Fruit fly (Drosophila melanogaster) whole organism, embryonic: ENCODE results near the gene Arl5.

ENCODE experiments used
- Ada2b ChIP-seq: fragments of 200-800 bp; sonication (Bioruptor generic); IDR thresholded peaks from 2 replicates; pipeline ENCODE4 v1.3.6; 2022; ENCODE audit warnings: missing biosample characterization, missing genetic modification characterization
- Awh ChIP-seq: fragments of 200-800 bp; sonication (Bioruptor generic); IDR thresholded peaks from 2 replicates; pipeline ENCODE4, ENCODE4 v1.3.6; 2022; ENCODE audit warnings: missing biosample characterization, missing genetic modification characterization
- CG12236 ChIP-seq: fragments of 200-800 bp; sonication (Bioruptor generic); optimal IDR thresholded peaks from 2 replicates; lab custom pipeline; 2016; ENCODE audit warnings: missing biosample characterization, missing genetic modification characterization
- CG1603 ChIP-seq: fragments of 200-800 bp; sonication (Bioruptor generic); optimal IDR thresholded peaks from 2 replicates; lab custom pipeline; 2019; ENCODE audit warnings: missing biosample characterization, mild to moderate bottlenecking, missing genetic modification characterization, moderate library complexity
- CG16813 ChIP-seq: fragments of 200-800 bp; sonication (Bioruptor generic); IDR thresholded peaks from 3 replicates; pipeline ENCODE4 v1.3.6; 2022; ENCODE audit warnings: missing biosample characterization, missing genetic modification characterization; ENCODE audit not compliant: partially characterized antibody
- CG16863 ChIP-seq: fragments of 200-800 bp; sonication (Bioruptor generic); optimal IDR thresholded peaks from 3 replicates; lab custom pipeline; 2016; ENCODE audit warnings: missing biosample characterization, missing genetic modification characterization
- CG17568 ChIP-seq: fragments of 200-800 bp; sonication (Bioruptor generic); optimal IDR thresholded peaks from 2 replicates; lab custom pipeline; 2018; ENCODE audit warnings: missing biosample characterization, mild to moderate bottlenecking, missing genetic modification characterization, moderate library complexity
- CG17802 ChIP-seq: fragments of 200-800 bp; sonication (Bioruptor generic); optimal IDR thresholded peaks from 2 replicates; lab custom pipeline; 2018; ENCODE audit warnings: missing biosample characterization, mild to moderate bottlenecking, missing genetic modification characterization, moderate library complexity
- CG18011 ChIP-seq: fragments of 200-800 bp; sonication (Bioruptor generic); optimal IDR thresholded peaks from 2 replicates; lab custom pipeline; 2017; ENCODE audit warnings: missing biosample characterization, missing genetic modification characterization, mild to moderate bottlenecking, moderate library complexity, missing genotype
- CG2202 ChIP-seq: fragments of 200-800 bp; sonication (Bioruptor generic); optimal IDR thresholded peaks from 2 replicates; lab custom pipeline; 2018; ENCODE audit warnings: missing biosample characterization, mild to moderate bottlenecking, missing genetic modification characterization
- CG2712 ChIP-seq: fragments of 200-800 bp; optimal IDR thresholded peaks from 3 replicates; lab custom pipeline; 2019; ENCODE audit warnings: missing biosample characterization, mild to moderate bottlenecking, missing genetic modification characterization, moderate library complexity
- CG3065 ChIP-seq: fragments of 200-800 bp; sonication (Bioruptor generic); optimal IDR thresholded peaks from 2 replicates; lab custom pipeline; 2016; ENCODE audit warnings: missing biosample characterization, missing genetic modification characterization
- CG3407 ChIP-seq: fragments of 200-800 bp; sonication (Bioruptor generic); optimal IDR thresholded peaks from 2 replicates; lab custom pipeline; 2018; ENCODE audit warnings: missing biosample characterization, mild to moderate bottlenecking, missing genetic modification characterization
- CG4328 ChIP-seq: fragments of 200-800 bp; sonication (Bioruptor generic); optimal IDR thresholded peaks from 3 replicates; lab custom pipeline; 2017; ENCODE audit warnings: missing biosample characterization, missing genetic modification reagents, missing genetic modification characterization
- CG4360 ChIP-seq: fragments of 200-800 bp; sonication (Bioruptor generic); IDR thresholded peaks from 2 replicates; pipeline ENCODE4 v1.3.6; 2022; ENCODE audit warnings: missing biosample characterization, missing genetic modification characterization
- CG4707 ChIP-seq: fragments of 200-800 bp; sonication (Bioruptor generic); optimal IDR thresholded peaks from 2 replicates; lab custom pipeline; 2018; ENCODE audit warnings: missing biosample characterization, mild to moderate bottlenecking, missing genetic modification characterization, moderate library complexity
- CG5245 ChIP-seq: fragments of 200-800 bp; sonication (Bioruptor generic); optimal IDR thresholded peaks from 3 replicates; lab custom pipeline; 2016; ENCODE audit warnings: missing biosample characterization, missing genetic modification characterization
- CG6689 ChIP-seq: fragments of 200-800 bp; sonication (Bioruptor generic); IDR thresholded peaks from 2 replicates; pipeline ENCODE4 v1.3.6; 2022; ENCODE audit warnings: missing biosample characterization, missing genetic modification characterization
- CG8478 ChIP-seq: fragments of >200 bp; optimal IDR thresholded peaks from 2 replicates; lab custom pipeline; 2018
- CTCF ChIP-seq: fragments of 200-800 bp; sonication (Bioruptor generic); optimal IDR thresholded peaks from 2 replicates; lab custom pipeline; 2017; ENCODE audit warnings: missing biosample characterization, mild to moderate bottlenecking, missing genetic modification characterization, moderate library complexity
- Camta ChIP-seq: fragments of 200-800 bp; sonication (Bioruptor generic); optimal IDR thresholded peaks from 2 replicates; lab custom pipeline; 2016; ENCODE audit warnings: missing biosample characterization, missing genetic modification characterization
- D ChIP-seq, 2 experiments: fragments of 200-800 bp in 1 of 2; fragments of >200 bp in 1 of 2; sonication (Bioruptor generic) in 1 of 2; optimal IDR thresholded peaks; 2 replicates in 1 of 2; 3 replicates in 1 of 2; lab custom pipeline; 2017; ENCODE audit warnings: mild to moderate bottlenecking in 1 of 2, missing biosample characterization in 1 of 2, missing genetic modification characterization in 1 of 2, missing genetic modification reagents in 1 of 2
- Fer3 ChIP-seq: fragments of 200-800 bp; sonication (Bioruptor generic); optimal IDR thresholded peaks from 2 replicates; lab custom pipeline; 2018; ENCODE audit warnings: missing biosample characterization, mild to moderate bottlenecking, missing genetic modification characterization, moderate library complexity
- HmgD ChIP-seq: fragments of 200-800 bp; sonication (Bioruptor generic); optimal IDR thresholded peaks from 3 replicates; lab custom pipeline; 2016; ENCODE audit warnings: missing biosample characterization, missing genetic modification characterization
- MBD-R2 ChIP-seq: fragments of 200-800 bp; sonication (Bioruptor generic); IDR thresholded peaks from 2 replicates; pipeline ENCODE4 v1.3.6; 2022; ENCODE audit warnings: missing biosample characterization, missing genetic modification characterization
- Meics ChIP-seq: fragments of 200-800 bp; sonication (Bioruptor generic); optimal IDR thresholded peaks from 2 replicates; lab custom pipeline; 2017; ENCODE audit warnings: missing biosample characterization, mild to moderate bottlenecking, missing genetic modification characterization
- NK7.1 ChIP-seq: fragments of 200-800 bp; sonication (Bioruptor generic); optimal IDR thresholded peaks from 3 replicates; lab custom pipeline; 2016; ENCODE audit warnings: missing biosample characterization, missing genetic modification characterization
- Nf-YC ChIP-seq: fragments of 200-800 bp; optimal IDR thresholded peaks from 3 replicates; lab custom pipeline; 2019; ENCODE audit warnings: missing biosample characterization, mild to moderate bottlenecking, missing genetic modification characterization, moderate library complexity
- NfI ChIP-seq: fragments of 200-800 bp; sonication (Bioruptor generic); optimal IDR thresholded peaks from 3 replicates; lab custom pipeline; 2018; ENCODE audit warnings: missing biosample characterization, mild to moderate bottlenecking, missing genetic modification characterization, moderate library complexity
- Ssrp ChIP-seq: fragments of 200-800 bp; sonication (Bioruptor generic); optimal IDR thresholded peaks from 2 replicates; lab custom pipeline; 2018; ENCODE audit warnings: missing biosample characterization, mild to moderate bottlenecking, missing genetic modification characterization, moderate library complexity
- Tbp ChIP-seq: fragments of >200 bp; optimal IDR thresholded peaks from 2 replicates; lab custom pipeline; 2018; ENCODE audit warnings: missing biosample characterization, missing genetic modification characterization
- Xrp1 ChIP-seq: fragments of 200-800 bp; sonication (Bioruptor generic); IDR thresholded peaks from 2 replicates; pipeline ENCODE4 v1.3.6; 2022; ENCODE audit warnings: missing biosample characterization, missing genetic modification characterization
- ash1 ChIP-seq: fragments of 200-800 bp; sonication (Bioruptor generic); optimal IDR thresholded peaks from 2 replicates; lab custom pipeline; 2018; ENCODE audit warnings: missing biosample characterization, mild to moderate bottlenecking, missing genetic modification characterization
- bab2 ChIP-seq: fragments of 200-800 bp; sonication (Bioruptor generic); optimal IDR thresholded peaks from 2 replicates; lab custom pipeline; 2016; ENCODE audit warnings: missing biosample characterization, missing genetic modification characterization
- chif ChIP-seq, 2 experiments: fragments of 200-800 bp; sonication (Bioruptor generic); optimal IDR thresholded peaks; 3 replicates each; lab custom pipeline; 2016; ENCODE audit warnings: missing biosample characterization in 2 of 2, missing genetic modification characterization in 2 of 2
- ci ChIP-seq: fragments of 200-800 bp; sonication (Bioruptor generic); IDR thresholded peaks from 3 replicates; pipeline ENCODE4 v1.3.6; 2022; ENCODE audit warnings: missing biosample characterization, missing genetic modification characterization
- cwo ChIP-seq: fragments of 200-800 bp; sonication (Bioruptor generic); optimal IDR thresholded peaks from 3 replicates; lab custom pipeline; 2017; ENCODE audit warnings: missing biosample characterization, missing genetic modification characterization, mild to moderate bottlenecking, moderate library complexity, missing genetic modification reagents
- da ChIP-seq: fragments of 200-800 bp; sonication (Bioruptor generic); optimal IDR thresholded peaks from 2 replicates; lab custom pipeline; 2016; ENCODE audit warnings: missing biosample characterization, missing genetic modification characterization
- dimm ChIP-seq: fragments of 200-800 bp; sonication (Bioruptor generic); IDR thresholded peaks from 2 replicates; pipeline ENCODE4 v1.3.6; 2022; ENCODE audit warnings: missing biosample characterization, missing genetic modification characterization
- disco-r ChIP-seq: fragments of 200-800 bp; sonication (Bioruptor generic); optimal IDR thresholded peaks from 2 replicates; lab custom pipeline; 2016; ENCODE audit warnings: missing biosample characterization, missing genetic modification characterization
- dmrt11E ChIP-seq: fragments of 200-800 bp; sonication (Bioruptor generic); optimal IDR thresholded peaks from 3 replicates; lab custom pipeline; 2018; ENCODE audit warnings: missing biosample characterization, mild to moderate bottlenecking, missing genetic modification characterization, moderate library complexity
- gce ChIP-seq: fragments of 200-800 bp; sonication (Bioruptor generic); IDR thresholded peaks from 3 replicates; pipeline ENCODE4 v1.3.6; 2022; ENCODE audit warnings: missing biosample characterization, missing genetic modification characterization
- gro ChIP-seq: fragments of 200-800 bp; sonication (Bioruptor generic); optimal IDR thresholded peaks from 2 replicates; lab custom pipeline; 2016; ENCODE audit warnings: missing biosample characterization, missing genetic modification characterization
- jing ChIP-seq: fragments of 200-800 bp; sonication (Bioruptor generic); optimal IDR thresholded peaks from 2 replicates; lab custom pipeline; 2018; ENCODE audit warnings: missing biosample characterization, mild to moderate bottlenecking, missing genetic modification characterization
- lab ChIP-seq: fragments of 200-800 bp; sonication (Bioruptor generic); optimal IDR thresholded peaks from 3 replicates; lab custom pipeline; 2017; ENCODE audit warnings: missing biosample characterization, missing genetic modification characterization, mild to moderate bottlenecking, moderate library complexity, missing genetic modification reagents
- lola ChIP-seq, 3 experiments: fragments of >200 bp in 2 of 3; fragments of 200-800 bp in 1 of 3; sonication (Bioruptor generic) in 1 of 3; optimal IDR thresholded peaks; 2 replicates each; lab custom pipeline; 2017 to 2019; ENCODE audit warnings: missing biosample characterization in 3 of 3, missing genetic modification characterization in 3 of 3, mild to moderate bottlenecking in 1 of 3, moderate library complexity in 1 of 3
- nau ChIP-seq: fragments of 200-800 bp; sonication (Bioruptor generic); optimal IDR thresholded peaks from 3 replicates; lab custom pipeline; 2017; ENCODE audit warnings: missing biosample characterization, mild to moderate bottlenecking, missing genetic modification characterization, missing genetic modification reagents
- pho ChIP-seq: fragments of 200-800 bp; sonication (Bioruptor generic); optimal IDR thresholded peaks from 2 replicates; lab custom pipeline; 2016; ENCODE audit warnings: missing biosample characterization, missing genetic modification characterization
- stwl ChIP-seq: fragments of 200-800 bp; sonication (Bioruptor generic); optimal IDR thresholded peaks from 3 replicates; lab custom pipeline; 2018; ENCODE audit warnings: missing biosample characterization, mild to moderate bottlenecking, missing genetic modification characterization, moderate library complexity
- z ChIP-seq: fragments of 200-800 bp; sonication (Bioruptor generic); IDR thresholded peaks from 3 replicates; pipeline ENCODE4 v1.3.6; 2022; ENCODE audit warnings: missing biosample characterization, missing genetic modification characterization

Arl5 gene

dm6 chr3L:8315141-8315816, 15.6 kb upstream of the Arl5 start, which contains the start of gene Cpsf6 (continued):
- peak; percentile 62 for TF ChIP-seq HmgD (GFP tag; lab: Kevin White, UChicago)
- TF ChIP-seq CG16813 (GFP tag; lab: Robert Waterston, UW), result 0 out of 3 replicates have a peak, but pooled peaks have one; percentile 38
- TF ChIP-seq Ssrp (tag; lab: Kevin White, UChicago), result peak; percentile 56
- peak; percentile 67 for TF ChIP-seq Ada2b
- no peak for TF ChIP-seq dimm
- TF ChIP-seq dmrt11E (tag; lab: Kevin White, UChicago), result peak; percentile 66
- no peak for TF ChIP-seq nau
- no peak for TF ChIP-seq jing (GFP tag; lab: Kevin White, UChicago)
- no peak for TF ChIP-seq ash1 (GFP tag; lab: Kevin White, UChicago)
- no peak for TF ChIP-seq NK7.1 (GFP tag; lab: Kevin White, UChicago)
- TF ChIP-seq lola (GFP tag; optimal IDR thresholded peaks at IDR 0.05; lab: Kevin White, UChicago), result peak in 1 of 3 experiments; percentile 62
- peak; percentile 42 for TF ChIP-seq CG4328 (GFP tag; lab: Kevin White, UChicago)
- TF ChIP-seq stwl, result peak; percentile 60
- peak; percentile 87 for TF ChIP-seq CG1603
- TF ChIP-seq da (GFP tag; lab: Kevin White, UChicago), result no peak
- no peak for TF ChIP-seq cwo
- TF ChIP-seq bab2 (GFP tag; lab: Kevin White, UChicago), result no peak
- TF ChIP-seq CG4360 (GFP tag; lab: Robert Waterston, UW), result no peak
- TF ChIP-seq Camta, result peak; percentile 9
- TF ChIP-seq lab (GFP tag; lab: Kevin White, UChicago), result peak; percentile 63
- peak in 1 of 2 experiments; percentile 17 for TF ChIP-seq chif (GFP tag; optimal IDR thresholded peaks at IDR 0.05; lab: Kevin White, UChicago)
- TF ChIP-seq CG17568 (GFP tag; lab: Kevin White, UChicago), result peak; percentile 84
- peak; percentile 24 for TF ChIP-seq CG18011 (GFP tag; lab: Kevin White, UChicago)
- TF ChIP-seq z (GFP tag; lab: Robert Waterston, UW), result no peak
- peak; percentile 88 for TF ChIP-seq CG8478 (lab: Kevin White, UChicago)
- peak; percentile 29 for TF ChIP-seq CG17802 (tag; lab: Kevin White, UChicago)
- TF ChIP-seq Tbp, result peak; percentile 27
- no peak for TF ChIP-seq CG12236
- peak; percentile 11 for TF ChIP-seq CG2202 (tag; lab: Kevin White, UChicago)
- no peak for TF ChIP-seq disco-r (GFP tag; lab: Kevin White, UChicago)
- TF ChIP-seq gce (GFP tag; lab: Robert Waterston, UW), result 0 out of 3 replicates have a peak, but pooled peaks have one; percentile 19
- peak; percentile 66 for TF ChIP-seq Fer3 (tag; lab: Kevin White, UChicago)
- no peak for TF ChIP-seq gro (GFP tag; lab: Kevin White, UChicago)
- peak; percentile 50 for TF ChIP-seq CG6689 (GFP tag; lab: Robert Waterston, UW)
- TF ChIP-seq CTCF, result peak; percentile 4
- no peak for TF ChIP-seq D (optimal IDR thresholded peaks at IDR 0.05; lab: Kevin White, UChicago)
- TF ChIP-seq D (GFP tag; optimal IDR thresholded peaks at IDR 0.05; lab: Kevin White, UChicago), result peak; percentile 30
- no peak for TF ChIP-seq CG4707
- TF ChIP-seq ci (GFP tag; lab: Robert Waterston, UW), result peak; percentile 82
- peak; percentile 25 for TF ChIP-seq CG5245 (GFP tag; lab: Kevin White, UChicago)
- TF ChIP-seq Meics (GFP tag; lab: Kevin White, UChicago), result no peak
- TF ChIP-seq Nf-YC (tag; lab: Kevin White, UChicago), result peak; percentile 66
- no peak for TF ChIP-seq CG3407
- peak; percentile 78 for TF ChIP-seq CG2712 (tag; lab: Kevin White, UChicago)
- peak; percentile 34; the same call in 1 of the 2 replicates for TF ChIP-seq MBD-R2 (GFP tag; lab: Robert Waterston, UW)
- TF ChIP-seq pho, result peak; percentile 46
- peak; percentile 17 for TF ChIP-seq CG16863
- TF ChIP-seq Awh (GFP tag; lab: Robert Waterston, UW), result peak; percentile 54; the same call in 1 of the 2 replicates
- peak; percentile 57 for TF ChIP-seq NfI (GFP tag; lab: Kevin White, UChicago)
- TF ChIP-seq CG3065 (GFP tag; lab: Kevin White, UChicago), result peak; percentile 1
- TF ChIP-seq Xrp1 (GFP tag; lab: Robert Waterston, UW), result peak; percentile 77
